Fruit fly (Drosophila melanogaster) whole organism, embryonic: Measurements from ENCODE around the gene CG12438.

Experiments used
- Adf1 ChIP-seq: fragments of 200-800 bp; sonication (Bioruptor generic); IDR thresholded peaks from 2 replicates; pipeline ENCODE4 v1.3.6; 2022; ENCODE audit warnings: missing biosample characterization, missing genetic modification characterization
- Atf-2 ChIP-seq: fragments of 200-800 bp; sonication (Bioruptor generic); optimal IDR thresholded peaks from 2 replicates; lab custom pipeline; 2016; ENCODE audit warnings: missing biosample characterization, missing genetic modification characterization
- CG10209 ChIP-seq: fragments of 200-800 bp; sonication (Bioruptor generic); optimal IDR thresholded peaks from 3 replicates; lab custom pipeline; 2017; ENCODE audit warnings: missing biosample characterization, mild to moderate bottlenecking, missing genetic modification characterization, missing genetic modification reagents
- CG11560 ChIP-seq: fragments of 200-800 bp; sonication (Bioruptor generic); IDR thresholded peaks from 3 replicates; pipeline ENCODE4 v1.3.6; 2022; ENCODE audit warnings: missing biosample characterization, missing genetic modification characterization
- CG13624 ChIP-seq: fragments of 200-800 bp; sonication (Bioruptor generic); optimal IDR thresholded peaks from 2 replicates; lab custom pipeline; 2016; ENCODE audit warnings: missing biosample characterization, missing genetic modification characterization
- CG13775 ChIP-seq: fragments of 200-800 bp; sonication (Bioruptor generic); optimal IDR thresholded peaks from 3 replicates; lab custom pipeline; 2017; ENCODE audit warnings: missing biosample characterization, mild to moderate bottlenecking, missing genetic modification characterization
- CG1647 ChIP-seq: fragments of 200-800 bp; sonication (Bioruptor generic); optimal IDR thresholded peaks from 3 replicates; lab custom pipeline; 2016; ENCODE audit warnings: missing biosample characterization, missing genetic modification characterization
- CG16815 ChIP-seq: fragments of 200-800 bp; sonication (Bioruptor generic); optimal IDR thresholded peaks from 3 replicates; lab custom pipeline; 2017; ENCODE audit warnings: missing biosample characterization, mild to moderate bottlenecking, missing genetic modification characterization
- CG17802 ChIP-seq: fragments of 200-800 bp; sonication (Bioruptor generic); optimal IDR thresholded peaks from 2 replicates; lab custom pipeline; 2018; ENCODE audit warnings: missing biosample characterization, mild to moderate bottlenecking, missing genetic modification characterization, moderate library complexity
- CG17829 ChIP-seq: fragments of 200-800 bp; optimal IDR thresholded peaks from 2 replicates; lab custom pipeline; 2019; ENCODE audit warnings: missing biosample characterization, mild to moderate bottlenecking, missing genetic modification characterization, moderate library complexity
- CG18599 ChIP-seq: fragments of 200-800 bp; sonication (Bioruptor generic); optimal IDR thresholded peaks from 3 replicates; lab custom pipeline; 2017; ENCODE audit warnings: missing biosample characterization, missing genetic modification characterization, mild to moderate bottlenecking, moderate library complexity, missing genetic modification reagents
- CG30403 ChIP-seq: fragments of 200-800 bp; sonication (Bioruptor generic); optimal IDR thresholded peaks from 3 replicates; lab custom pipeline; 2016; ENCODE audit warnings: missing biosample characterization, missing genetic modification characterization
- CG33213 ChIP-seq: fragments of 200-800 bp; sonication (Bioruptor generic); optimal IDR thresholded peaks from 3 replicates; lab custom pipeline; 2016; ENCODE audit warnings: missing biosample characterization, missing genetic modification characterization
- CG4617 ChIP-seq: fragments of 200-800 bp; sonication (Bioruptor generic); optimal IDR thresholded peaks from 3 replicates; lab custom pipeline; 2016; ENCODE audit warnings: missing biosample characterization, missing genetic modification characterization, borderline replicate concordance
- CG4820 ChIP-seq: fragments of 200-800 bp; sonication (Bioruptor generic); optimal IDR thresholded peaks from 3 replicates; lab custom pipeline; 2016; ENCODE audit warnings: missing biosample characterization, missing genetic modification characterization
- CG6689 ChIP-seq: fragments of 200-800 bp; sonication (Bioruptor generic); IDR thresholded peaks from 2 replicates; pipeline ENCODE4 v1.3.6; 2022; ENCODE audit warnings: missing biosample characterization, missing genetic modification characterization
- CG7372 ChIP-seq: fragments of 200-800 bp; sonication (Bioruptor generic); IDR thresholded peaks from 2 replicates; pipeline ENCODE4 v1.3.6; 2022; ENCODE audit warnings: missing biosample characterization, missing genetic modification characterization
- CG7928 ChIP-seq: fragments of 200-800 bp; sonication (Bioruptor generic); optimal IDR thresholded peaks from 2 replicates; lab custom pipeline; 2017; ENCODE audit warnings: missing biosample characterization, mild to moderate bottlenecking, missing genetic modification characterization
- CG7987 ChIP-seq: fragments of 200-800 bp; sonication (Bioruptor generic); optimal IDR thresholded peaks from 2 replicates; lab custom pipeline; 2018; ENCODE audit warnings: missing biosample characterization, mild to moderate bottlenecking, missing genetic modification characterization, moderate library complexity
- CG8359 ChIP-seq: fragments of 200-800 bp; sonication (Bioruptor generic); optimal IDR thresholded peaks from 2 replicates; lab custom pipeline; 2017; ENCODE audit warnings: missing biosample characterization, mild to moderate bottlenecking, missing genetic modification characterization, borderline replicate concordance
- CrebB ChIP-seq: fragments of 200-800 bp; sonication (Bioruptor generic); optimal IDR thresholded peaks from 3 replicates; lab custom pipeline; 2018; ENCODE audit warnings: missing biosample characterization, mild to moderate bottlenecking, missing genetic modification characterization
- Dbx ChIP-seq: fragments of 200-800 bp; sonication (Bioruptor generic); IDR thresholded peaks from 3 replicates; pipeline ENCODE4 v1.3.6; 2022; ENCODE audit warnings: missing biosample characterization, missing genetic modification characterization
- Dek ChIP-seq: fragments of 200-800 bp; sonication (Bioruptor generic); optimal IDR thresholded peaks from 3 replicates; lab custom pipeline; 2019; ENCODE audit warnings: missing biosample characterization, mild to moderate bottlenecking, missing genetic modification characterization, moderate library complexity
- Dip2 ChIP-seq: fragments of 200-800 bp; sonication (Bioruptor generic); IDR thresholded peaks from 2 replicates; pipeline ENCODE4 v1.3.6; 2022; ENCODE audit warnings: missing biosample characterization, missing genetic modification characterization
- Doc2 ChIP-seq: fragments of 200-800 bp; sonication (Bioruptor generic); IDR thresholded peaks from 2 replicates; pipeline ENCODE4 v1.3.6; 2022; ENCODE audit warnings: missing biosample characterization, missing genetic modification characterization
- Dp ChIP-seq: fragments of 200-800 bp; sonication (Bioruptor generic); optimal IDR thresholded peaks from 2 replicates; lab custom pipeline; 2018; ENCODE audit warnings: missing biosample characterization, mild to moderate bottlenecking, missing genetic modification characterization, moderate library complexity
- Hmx ChIP-seq: fragments of 200-800 bp; sonication (Bioruptor generic); optimal IDR thresholded peaks from 2 replicates; lab custom pipeline; 2016; ENCODE audit warnings: missing biosample characterization, missing genetic modification characterization
- Hr78 ChIP-seq, 2 experiments: fragments of 200-800 bp in 1 of 2; fragments of >200 bp in 1 of 2; sonication (Bioruptor generic) in 1 of 2; optimal IDR thresholded peaks; 2 replicates each; lab custom pipeline; 2017 to 2019; ENCODE audit warnings: missing biosample characterization in 2 of 2, missing genetic modification characterization in 2 of 2, mild to moderate bottlenecking in 1 of 2, moderate library complexity in 1 of 2
- MESR4 ChIP-seq: fragments of 200-800 bp; sonication (Bioruptor generic); optimal IDR thresholded peaks from 2 replicates; lab custom pipeline; 2018; ENCODE audit warnings: missing biosample characterization, mild to moderate bottlenecking, missing genetic modification characterization, moderate library complexity
- NfI ChIP-seq: fragments of 200-800 bp; sonication (Bioruptor generic); optimal IDR thresholded peaks from 3 replicates; lab custom pipeline; 2018; ENCODE audit warnings: missing biosample characterization, mild to moderate bottlenecking, missing genetic modification characterization, moderate library complexity
- Ravus ChIP-seq: fragments of 200-800 bp; sonication (Bioruptor generic); IDR thresholded peaks from 2 replicates; pipeline ENCODE4 v1.3.6; 2022; ENCODE audit warnings: missing biosample characterization, missing genetic modification characterization
- Rx ChIP-seq: fragments of 200-800 bp; sonication (Bioruptor generic); IDR thresholded peaks from 2 replicates; pipeline ENCODE4 v1.3.6; 2022; ENCODE audit warnings: missing biosample characterization, missing genetic modification characterization
- Stat92E ChIP-seq, 3 experiments: fragments of >200 bp in 2 of 3; fragments of 200-800 bp in 1 of 3; sonication (Bioruptor generic) in 1 of 3; optimal IDR thresholded peaks; 2 replicates each; lab custom pipeline; 2017 to 2019; ENCODE audit warnings: missing biosample characterization in 3 of 3, missing genetic modification characterization in 3 of 3, mild to moderate bottlenecking in 1 of 3, moderate library complexity in 1 of 3
- amos ChIP-seq: fragments of 200-800 bp; sonication (Bioruptor generic); IDR thresholded peaks from 2 replicates; pipeline ENCODE4 v1.3.6; 2022; ENCODE audit warnings: missing biosample characterization, missing genetic modification characterization; ENCODE audit not compliant: partially characterized antibody
- aop ChIP-seq: fragments of 200-800 bp; sonication (Bioruptor generic); IDR thresholded peaks from 2 replicates; pipeline ENCODE4 v1.3.6; 2022; ENCODE audit warnings: missing biosample characterization, missing genetic modification characterization
- ash1 ChIP-seq: fragments of 200-800 bp; sonication (Bioruptor generic); optimal IDR thresholded peaks from 2 replicates; lab custom pipeline; 2018; ENCODE audit warnings: missing biosample characterization, mild to moderate bottlenecking, missing genetic modification characterization
- chm ChIP-seq: fragments of 200-800 bp; sonication (Bioruptor generic); IDR thresholded peaks from 2 replicates; pipeline ENCODE4 v1.3.6; 2022; ENCODE audit warnings: missing biosample characterization, missing genetic modification characterization
- da ChIP-seq: fragments of 200-800 bp; sonication (Bioruptor generic); optimal IDR thresholded peaks from 2 replicates; lab custom pipeline; 2016; ENCODE audit warnings: missing biosample characterization, missing genetic modification characterization
- emc ChIP-seq: fragments of 200-800 bp; sonication (Bioruptor generic); optimal IDR thresholded peaks from 2 replicates; lab custom pipeline; 2016; ENCODE audit warnings: missing biosample characterization, missing genetic modification characterization
- fru ChIP-seq: fragments of >200 bp; optimal IDR thresholded peaks from 2 replicates; lab custom pipeline; 2017
- gro ChIP-seq: fragments of 200-800 bp; sonication (Bioruptor generic); optimal IDR thresholded peaks from 2 replicates; lab custom pipeline; 2016; ENCODE audit warnings: missing biosample characterization, missing genetic modification characterization
- jing ChIP-seq: fragments of 200-800 bp; sonication (Bioruptor generic); optimal IDR thresholded peaks from 2 replicates; lab custom pipeline; 2018; ENCODE audit warnings: missing biosample characterization, mild to moderate bottlenecking, missing genetic modification characterization
- knrl ChIP-seq: fragments of 200-800 bp; sonication (Bioruptor generic); IDR thresholded peaks from 3 replicates; pipeline ENCODE4 v1.3.6; 2022; ENCODE audit warnings: missing biosample characterization, missing genetic modification characterization; ENCODE audit not compliant: partially characterized antibody
- lmd ChIP-seq: fragments of 200-800 bp; sonication (Bioruptor generic); IDR thresholded peaks from 2 replicates; pipeline ENCODE4 v1.3.6; 2022; ENCODE audit warnings: missing biosample characterization, missing genetic modification characterization
- pum ChIP-seq: fragments of 200-800 bp; sonication (Bioruptor generic); optimal IDR thresholded peaks from 2 replicates; lab custom pipeline; 2016; ENCODE audit warnings: missing biosample characterization, missing genetic modification characterization
- salm ChIP-seq: fragments of 200-800 bp; sonication (Bioruptor generic); optimal IDR thresholded peaks from 2 replicates; lab custom pipeline; 2018; ENCODE audit warnings: missing biosample characterization, mild to moderate bottlenecking, missing genetic modification characterization
- slp2 ChIP-seq: fragments of 200-800 bp; sonication (Bioruptor generic); optimal IDR thresholded peaks from 2 replicates; lab custom pipeline; 2016; ENCODE audit warnings: missing biosample characterization, missing genetic modification characterization
- trem ChIP-seq: fragments of 200-800 bp; optimal IDR thresholded peaks from 3 replicates; lab custom pipeline; 2019; ENCODE audit warnings: missing biosample characterization, mild to moderate bottlenecking, missing genetic modification characterization, moderate library complexity
- unc-4 ChIP-seq: fragments of 200-800 bp; sonication (Bioruptor generic); IDR thresholded peaks from 2 replicates; pipeline ENCODE4 v1.3.6; 2022; ENCODE audit warnings: missing biosample characterization, missing genetic modification characterization; ENCODE audit not compliant: partially characterized antibody
- zen2 ChIP-seq: fragments of 200-800 bp; sonication (Bioruptor generic); IDR thresholded peaks from 3 replicates; pipeline ENCODE4 v1.3.6; 2022; ENCODE audit warnings: missing biosample characterization, missing genetic modification characterization; ENCODE audit not compliant: partially characterized antibody

The CG12438 gene

dm6 chr2L:8739984-8740756, 11.9 kb upstream of the CG12438 start, which contains the start of gene raw (continued):
- no peak for TF ChIP-seq Hr78 (GFP tag; optimal IDR thresholded peaks at IDR 0.05; lab: Kevin White, UChicago)
- no peak for TF ChIP-seq CG1647 (GFP tag; lab: Kevin White, UChicago)
- no peak for TF ChIP-seq knrl (GFP tag; lab: Robert Waterston, UW)
- no peak for TF ChIP-seq NfI (GFP tag; lab: Kevin White, UChicago)
- TF ChIP-seq Adf1 (GFP tag; lab: Robert Waterston, UW), result 0 out of 2 replicates have a peak, but pooled peaks have one; percentile 13
- TF ChIP-seq emc (GFP tag; lab: Kevin White, UChicago), result no peak
- TF ChIP-seq CG7987 (GFP tag; lab: Kevin White, UChicago), result no peak
- no peak for TF ChIP-seq CG7928 (GFP tag; lab: Kevin White, UChicago)
- peak; percentile 65 for TF ChIP-seq MESR4 (GFP tag; lab: Kevin White, UChicago)
- TF ChIP-seq da, result no peak
- no peak for TF ChIP-seq zen2 (GFP tag; lab: Robert Waterston, UW)
- TF ChIP-seq CG8359 (GFP tag; lab: Kevin White, UChicago), result no peak
- no peak for TF ChIP-seq Doc2
- no peak for TF ChIP-seq Dek (tag; lab: Kevin White, UChicago)
- TF ChIP-seq jing (GFP tag; lab: Kevin White, UChicago), result no peak
- no peak for TF ChIP-seq unc-4 (GFP tag; lab: Robert Waterston, UW)
- peak; percentile 16 for TF ChIP-seq CG4617
- no peak for TF ChIP-seq CG17829
- TF ChIP-seq fru (lab: Kevin White, UChicago), result no peak
- TF ChIP-seq CG30403, result no peak
- no peak for TF ChIP-seq CG4820 (GFP tag; lab: Kevin White, UChicago)
- TF ChIP-seq gro (GFP tag; lab: Kevin White, UChicago), result peak; percentile 17
- TF ChIP-seq CG10209 (GFP tag; lab: Kevin White, UChicago), result no peak
- TF ChIP-seq salm (tag; lab: Kevin White, UChicago), result no peak
- no peak for TF ChIP-seq CG33213 (GFP tag; lab: Kevin White, UChicago)
- TF ChIP-seq ash1 (GFP tag; lab: Kevin White, UChicago), result no peak
- peak; percentile 29; the same call in 1 of the 3 replicates for TF ChIP-seq Dbx
- TF ChIP-seq Rx (GFP tag; lab: Robert Waterston, UW), result no peak
- no peak for TF ChIP-seq Stat92E (GFP tag; optimal IDR thresholded peaks at IDR 0.05; lab: Kevin White, UChicago)
- TF ChIP-seq CG16815, result no peak
- no peak for TF ChIP-seq CG11560 (tag; lab: Robert Waterston, UW)
- no peak for TF ChIP-seq aop (GFP tag; lab: Robert Waterston, UW)
- TF ChIP-seq CrebB (tag; lab: Kevin White, UChicago), result peak; percentile 40
- TF ChIP-seq CG6689 (GFP tag; lab: Robert Waterston, UW), result no peak
- TF ChIP-seq Atf-2 (GFP tag; lab: Kevin White, UChicago), result no peak
- TF ChIP-seq CG17802, result no peak
- no peak for TF ChIP-seq trem (tag; lab: Kevin White, UChicago)
- no peak for TF ChIP-seq chm (GFP tag; lab: Robert Waterston, UW)
- no peak for TF ChIP-seq Hmx
- no peak for TF ChIP-seq lmd
- TF ChIP-seq pum (GFP tag; lab: Kevin White, UChicago), result no peak
- peak; percentile 50 for TF ChIP-seq CG13624
- no peak for TF ChIP-seq amos (GFP tag; lab: Robert Waterston, UW)
- TF ChIP-seq Ravus, result no peak
- no peak for TF ChIP-seq slp2 (GFP tag; lab: Kevin White, UChicago)
- no peak for TF ChIP-seq Dp
- TF ChIP-seq CG13775 (GFP tag; lab: Kevin White, UChicago), result no peak
- TF ChIP-seq CG18599 (GFP tag; lab: Kevin White, UChicago), result no peak
- no peak for TF ChIP-seq Dip2
- no peak for TF ChIP-seq CG7372 (GFP tag; lab: Robert Waterston, UW)
